Fruit fly (Drosophila melanogaster) whole organism, adult: Measurements from ENCODE around the gene CG2767.

Experiments
- CG11617 ChIP-seq: fragments of 200-800 bp; sonication (Bioruptor generic); optimal IDR thresholded peaks from 2 replicates; lab custom pipeline; 2017; ENCODE audit warnings: mild to moderate bottlenecking, missing biosample characterization, missing genetic modification reagents, missing genetic modification characterization
- CG12768 ChIP-seq: fragments of 200-800 bp; sonication (Bioruptor generic); optimal IDR thresholded peaks from 2 replicates; lab custom pipeline; 2017; ENCODE audit warnings: missing biosample characterization, missing genetic modification characterization, mild to moderate bottlenecking, moderate library complexity, missing genetic modification reagents
- CG14711 ChIP-seq: fragments of 200-800 bp; sonication (Bioruptor generic); optimal IDR thresholded peaks from 2 replicates; lab custom pipeline; 2018; ENCODE audit warnings: missing biosample characterization, mild to moderate bottlenecking, missing genetic modification characterization, moderate library complexity
- CG1620 ChIP-seq: fragments of 200-800 bp; sonication (Bioruptor generic); optimal IDR thresholded peaks from 2 replicates; lab custom pipeline; 2016; ENCODE audit warnings: missing biosample characterization, missing genetic modification characterization
- CG33017 ChIP-seq: fragments of 200-800 bp; sonication (Bioruptor generic); optimal IDR thresholded peaks from 2 replicates; lab custom pipeline; 2018; ENCODE audit warnings: missing biosample characterization, mild to moderate bottlenecking, missing genetic modification characterization, moderate library complexity
- CG5204 ChIP-seq: fragments of 200-800 bp; sonication (Bioruptor generic); optimal IDR thresholded peaks from 2 replicates; lab custom pipeline; 2016; ENCODE audit warnings: missing biosample characterization, missing genetic modification characterization
- CG7045 ChIP-seq: fragments of 200-800 bp; sonication (Bioruptor generic); optimal IDR thresholded peaks from 2 replicates; lab custom pipeline; 2017; ENCODE audit warnings: missing biosample characterization, mild to moderate bottlenecking, missing genetic modification characterization
- CG7101 ChIP-seq: fragments of 200-800 bp; sonication (Bioruptor generic); optimal IDR thresholded peaks from 2 replicates; lab custom pipeline; 2018; ENCODE audit warnings: missing biosample characterization, mild to moderate bottlenecking, missing genetic modification characterization, moderate library complexity
- Clk ChIP-seq: fragments of 200-800 bp; sonication (Bioruptor generic); optimal IDR thresholded peaks from 2 replicates; lab custom pipeline; 2017; ENCODE audit warnings: missing biosample characterization, missing genetic modification characterization
- Crg-1 ChIP-seq: fragments of 200-800 bp; sonication (Bioruptor generic); optimal IDR thresholded peaks from 2 replicates; lab custom pipeline; 2016; ENCODE audit warnings: missing biosample characterization, missing genetic modification characterization
- Hr96 ChIP-seq: fragments of 200-800 bp; sonication (Bioruptor generic); optimal IDR thresholded peaks from 2 replicates; lab custom pipeline; 2016; ENCODE audit warnings: missing biosample characterization, missing genetic modification characterization
- Mnt ChIP-seq: fragments of 200-800 bp; sonication (Bioruptor generic); optimal IDR thresholded peaks from 2 replicates; lab custom pipeline; 2016; ENCODE audit warnings: missing biosample characterization, mild to moderate bottlenecking, missing genetic modification characterization
- bab1 ChIP-seq: fragments of 200-800 bp; sonication (Bioruptor generic); optimal IDR thresholded peaks from 3 replicates; lab custom pipeline; 2019; ENCODE audit warnings: missing biosample characterization, mild to moderate bottlenecking, missing genetic modification characterization, moderate library complexity
- cic ChIP-seq: fragments of 200-800 bp; sonication (Bioruptor generic); optimal IDR thresholded peaks from 2 replicates; lab custom pipeline; 2017; ENCODE audit warnings: missing biosample characterization, mild to moderate bottlenecking, missing genetic modification characterization, moderate library complexity
- cnc ChIP-seq, 2 experiments: fragments of >200 bp; optimal IDR thresholded peaks; 2 replicates each; lab custom pipeline; 2017
- kay ChIP-seq: fragments of 200-800 bp; sonication (Bioruptor generic); peaks from one replicate; lab custom pipeline; 2016; ENCODE audit warnings: missing biosample characterization, missing genetic modification characterization, borderline replicate concordance
- ovo ChIP-seq: fragments of 200-800 bp; sonication (Bioruptor generic); optimal IDR thresholded peaks from 2 replicates; lab custom pipeline; 2016; ENCODE audit warnings: missing biosample characterization, missing genetic modification characterization
- pad ChIP-seq: fragments of 200-800 bp; sonication (Bioruptor generic); optimal IDR thresholded peaks from 3 replicates; lab custom pipeline; 2017; ENCODE audit warnings: missing biosample characterization, missing genetic modification characterization, mild to moderate bottlenecking, moderate library complexity, missing genetic modification reagents
- tj ChIP-seq: fragments of 200-800 bp; sonication (Bioruptor generic); optimal IDR thresholded peaks from 3 replicates; lab custom pipeline; 2017; ENCODE audit warnings: missing biosample characterization, mild to moderate bottlenecking, missing genetic modification characterization, moderate library complexity
- toe ChIP-seq: fragments of 200-800 bp; sonication (Bioruptor generic); optimal IDR thresholded peaks from 2 replicates; lab custom pipeline; 2016; ENCODE audit warnings: missing biosample characterization, missing genetic modification characterization

CG2767 gene

dm6 chr3R:8030151-8030899 lies 22.4 kb upstream of the CG2767 start, which contains the start of the genes CG10903 and CG2747:
Gene CG10903 (plus strand): TSS chr3R:8030411.
Gene CG2747 (minus strand): TSS chr3R:8030790.
- no peak for TF ChIP-seq CG7101
- TF ChIP-seq CG1620 (GFP tag; lab: Kevin White, UChicago) = peak; percentile 2
- no peak for TF ChIP-seq CG33017 (tag; lab: Kevin White, UChicago)
- peak; percentile 60 for TF ChIP-seq tj
- TF ChIP-seq Clk (GFP tag; lab: Kevin White, UChicago) = no peak
- TF ChIP-seq CG12768 (GFP tag; lab: Kevin White, UChicago) = no peak
- peak; percentile 95 for TF ChIP-seq kay
- TF ChIP-seq bab1 (GFP tag; lab: Kevin White, UChicago) = peak; percentile 56
- TF ChIP-seq Hr96 = no peak
- TF ChIP-seq ovo (GFP tag; lab: Kevin White, UChicago) = peak; percentile 64
- TF ChIP-seq CG11617 (GFP tag; lab: Kevin White, UChicago) = peak; percentile 65
- TF ChIP-seq CG5204 = no peak
- no peak for TF ChIP-seq CG7045 (GFP tag; lab: Kevin White, UChicago)
- TF ChIP-seq Crg-1 (GFP tag; lab: Kevin White, UChicago) = peak; percentile 22
- peak; percentile 13 for TF ChIP-seq toe (GFP tag; lab: Kevin White, UChicago)
- no peak for TF ChIP-seq cnc (optimal IDR thresholded peaks at IDR 0.05; lab: Kevin White, UChicago)
- TF ChIP-seq cic (GFP tag; lab: Kevin White, UChicago) = peak; percentile 62
- peak; percentile 15 for TF ChIP-seq pad (GFP tag; lab: Kevin White, UChicago)
- TF ChIP-seq CG14711 (tag; lab: Kevin White, UChicago) = peak; percentile 2
- peak; percentile 99 for TF ChIP-seq Mnt (GFP tag; lab: Kevin White, UChicago)

DNA sequence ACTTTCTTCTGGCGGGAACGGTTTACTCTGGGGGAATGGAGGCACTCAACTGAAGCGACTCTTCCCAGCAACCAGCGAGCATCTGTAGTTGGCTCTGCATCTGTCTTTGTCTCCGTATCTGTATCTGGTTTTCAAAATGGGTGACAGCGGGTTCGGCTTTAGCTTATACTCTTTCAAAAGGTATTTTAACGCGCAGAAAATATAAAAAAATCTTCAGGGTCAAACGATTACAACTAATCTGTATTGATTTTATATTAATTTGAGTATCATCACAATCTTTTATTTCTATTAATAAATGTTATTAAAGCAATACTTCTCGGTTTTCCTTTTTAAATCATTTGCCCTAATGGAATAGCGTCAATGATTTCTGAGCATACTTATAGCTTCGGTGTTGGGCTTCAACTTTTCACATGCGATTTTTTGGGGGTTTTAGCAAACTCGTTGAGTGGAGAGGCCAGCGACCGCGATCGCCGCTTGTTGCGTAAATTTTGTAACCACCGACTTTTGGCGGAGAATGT lies 21.6 kb upstream of the CG2767 start, which contains the start of gene ImpE3:
Gene ImpE3, minus strand, starts transcription at position 51 of the 518 bp plus-strand sequence.
- TF ChIP-seq CG33017 (tag; lab: Kevin White, UChicago) (no peak), Mnt (GFP tag; lab: Kevin White, UChicago) (no peak), CG7101 (no peak), CG14711 (tag; lab: Kevin White, UChicago) (no peak), CG12768 (GFP tag; lab: Kevin White, UChicago) (no peak), CG7045 (GFP tag; lab: Kevin White, UChicago) (no peak), pad (GFP tag; lab: Kevin White, UChicago) (no peak), Clk (GFP tag; lab: Kevin White, UChicago) (no peak)

dm6 chr3R:8027203-8027688 lies 19.3 kb upstream of the CG2767 start:
- TF ChIP-seq ovo (GFP tag; lab: Kevin White, UChicago) = no peak
- TF ChIP-seq Crg-1 (GFP tag; lab: Kevin White, UChicago) = no peak
- peak; percentile 68 for TF ChIP-seq CG7101
- TF ChIP-seq CG5204 = no peak
- peak; percentile 57 for TF ChIP-seq CG7045 (GFP tag; lab: Kevin White, UChicago)
- peak; percentile 71 for TF ChIP-seq CG11617 (GFP tag; lab: Kevin White, UChicago)
- TF ChIP-seq CG1620 (GFP tag; lab: Kevin White, UChicago) = no peak
- peak; percentile 42 for TF ChIP-seq CG12768 (GFP tag; lab: Kevin White, UChicago)
- peak; percentile 81 for TF ChIP-seq CG33017 (tag; lab: Kevin White, UChicago)
- no peak for TF ChIP-seq cnc (optimal IDR thresholded peaks at IDR 0.05; lab: Kevin White, UChicago)
- peak; percentile 35 for TF ChIP-seq tj
- no peak for TF ChIP-seq Clk (GFP tag; lab: Kevin White, UChicago)
- peak; percentile 13 for TF ChIP-seq bab1 (GFP tag; lab: Kevin White, UChicago)
- TF ChIP-seq pad (GFP tag; lab: Kevin White, UChicago) = peak; percentile 1
- TF ChIP-seq Mnt (GFP tag; lab: Kevin White, UChicago) = no peak
- no peak for TF ChIP-seq CG14711 (tag; lab: Kevin White, UChicago)
- no peak for TF ChIP-seq toe (GFP tag; lab: Kevin White, UChicago)
- no peak for TF ChIP-seq kay
- no peak for TF ChIP-seq cic (GFP tag; lab: Kevin White, UChicago)
- TF ChIP-seq Hr96 = no peak

DNA sequence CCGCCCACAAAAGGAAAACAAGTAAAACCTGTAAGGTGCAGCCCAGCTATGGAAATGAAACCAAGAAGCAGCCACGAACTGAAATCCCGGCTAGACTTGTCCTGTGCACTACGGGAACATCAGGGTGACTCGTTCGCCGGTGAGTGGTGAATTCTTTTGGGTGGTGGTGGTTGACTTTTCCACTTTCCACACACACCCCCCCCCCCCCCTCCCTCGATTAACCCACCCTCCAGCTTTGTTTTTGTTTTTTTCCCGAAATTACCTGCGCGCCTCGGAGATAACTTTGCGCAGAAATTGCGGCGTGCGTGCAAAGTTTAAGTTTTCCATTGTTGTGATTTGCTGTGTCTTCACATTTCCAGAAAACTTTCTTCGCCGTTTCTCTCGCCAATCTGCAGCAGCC lies 18.6 kb upstream of the CG2767 start:
- no peak for TF ChIP-seq Clk (GFP tag; lab: Kevin White, UChicago)
- TF ChIP-seq CG5204 = no peak
- no peak for TF ChIP-seq CG14711 (tag; lab: Kevin White, UChicago)

DNA sequence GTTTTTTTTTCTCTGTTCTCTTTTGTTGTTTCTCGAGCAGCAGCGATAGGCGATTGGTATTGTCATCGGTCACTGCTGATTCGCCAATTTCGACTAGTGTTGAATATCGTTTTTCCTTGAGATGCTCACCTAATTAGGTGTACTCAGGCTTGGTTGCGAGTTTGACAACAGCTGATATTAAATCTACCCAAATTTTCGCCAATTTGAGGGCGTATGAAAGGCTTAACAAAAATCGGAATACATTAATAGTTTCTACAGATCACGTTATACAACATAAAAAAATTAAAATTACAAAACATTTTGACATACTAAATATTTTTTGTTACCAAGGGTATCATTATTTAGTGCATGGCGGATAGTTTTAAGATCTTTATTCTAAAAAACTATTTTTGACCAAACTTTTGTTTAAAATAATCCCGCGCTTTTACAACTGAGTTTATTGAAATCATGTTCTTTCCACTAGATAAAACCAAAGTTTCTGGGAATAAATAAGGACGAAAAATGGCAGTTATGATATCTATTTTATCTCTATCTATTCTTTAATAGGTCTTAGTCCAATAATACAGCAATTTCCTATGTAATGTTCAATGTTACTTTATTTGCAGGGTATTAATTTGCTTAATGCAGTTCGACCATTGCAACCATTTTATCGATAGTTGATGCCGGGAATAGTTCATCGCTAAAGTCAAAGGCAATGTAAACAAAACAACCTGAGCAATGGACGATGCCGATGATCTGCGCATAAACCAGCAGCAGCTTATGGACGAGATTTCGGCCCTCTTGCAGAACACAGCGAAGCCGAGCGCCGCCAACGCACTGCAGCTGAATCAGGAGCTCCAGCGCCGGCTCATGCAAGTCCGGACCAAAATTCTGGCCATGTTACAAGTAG lies 5.5 kb upstream of the CG2767 start, which contains the start of the genes CG10435 and Pbp95:
Gene CG10435, minus strand, starts transcription at position 81 of the 889 bp plus-strand sequence.
Gene Pbp95, plus strand, starts transcription at position 671 of the 889 bp plus-strand sequence.
- TF ChIP-seq Hr96 (peak; percentile 4), CG1620 (GFP tag; lab: Kevin White, UChicago) (peak; percentile 66), kay (no peak), CG14711 (tag; lab: Kevin White, UChicago) (peak; percentile 31), Mnt (GFP tag; lab: Kevin White, UChicago) (peak; percentile 60), tj (peak; percentile 83), CG33017 (tag; lab: Kevin White, UChicago) (no peak), toe (GFP tag; lab: Kevin White, UChicago) (peak; percentile 79), bab1 (GFP tag; lab: Kevin White, UChicago) (peak; percentile 33), Clk (GFP tag; lab: Kevin White, UChicago) (peak; percentile 32), CG12768 (GFP tag; lab: Kevin White, UChicago) (peak; percentile 39), ovo (GFP tag; lab: Kevin White, UChicago) (no peak), CG5204 (peak; percentile 80), CG7045 (GFP tag; lab: Kevin White, UChicago) (peak; percentile 37), cic (GFP tag; lab: Kevin White, UChicago) (no peak), pad (GFP tag; lab: Kevin White, UChicago) (peak; percentile 49), cnc (optimal IDR thresholded peaks at IDR 0.05; lab: Kevin White, UChicago) (no peak), Crg-1 (GFP tag; lab: Kevin White, UChicago) (peak; percentile 54), CG11617 (GFP tag; lab: Kevin White, UChicago) (peak; percentile 72), CG7101 (peak; percentile 57)
